Worm (Caenorhabditis elegans) whole organism, mixed stage, embryonic: ENCODE measurements around the gene T09F3.2.

ENCODE experiments used
- ces-1 ChIP-seq: fragments of 150-350 bp; optimal IDR thresholded peaks from 2 replicates; lab custom pipeline; 2014; ENCODE audit warnings: missing biosample characterization, missing genetic modification reagents, missing genetic modification characterization
- nhr-28 ChIP-seq: fragments of 150-350 bp; optimal IDR thresholded peaks from 2 replicates; lab custom pipeline; 2014; ENCODE audit warnings: missing biosample characterization, missing genetic modification characterization

DNA sequence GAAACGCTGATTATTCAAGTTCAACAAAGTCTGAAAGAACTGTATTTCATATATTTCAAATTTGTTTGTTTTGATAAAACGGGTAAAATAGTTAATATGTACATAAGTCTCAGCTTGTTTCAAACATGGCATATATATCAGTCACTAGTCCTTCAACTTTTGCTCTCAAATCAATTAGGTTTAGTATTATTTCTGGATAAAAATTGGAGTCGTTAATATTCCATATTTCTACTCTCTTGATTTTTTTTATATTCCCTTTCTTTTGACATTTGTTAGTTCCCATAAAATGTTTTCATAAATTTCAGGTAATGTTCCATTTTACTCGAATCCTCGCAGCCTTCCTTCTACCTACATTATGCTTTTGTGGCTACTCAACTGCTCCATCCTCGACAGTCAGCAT, 44.9 kb downstream of the T09F3.2 start, which contains the start of gene cut-4:
- TF ChIP-seq ces-1 (GFP tag; lab: Kevin White, UChicago): no peak
- TF ChIP-seq nhr-28: no peak
